Fruit fly (Drosophila melanogaster) whole organism, prepupa: Measurements from ENCODE around the gene CG42464.

Source experiments
- CG10631 ChIP-seq: fragments of 200-800 bp; sonication (Bioruptor generic); optimal IDR thresholded peaks from 2 replicates; lab custom pipeline; 2016; ENCODE audit warnings: missing biosample characterization, missing genetic modification characterization
- Ets96B ChIP-seq: fragments of 200-800 bp; optimal IDR thresholded peaks from 2 replicates; lab custom pipeline; 2019; ENCODE audit warnings: missing biosample characterization, mild to moderate bottlenecking, missing genetic modification characterization, moderate library complexity

DNA sequence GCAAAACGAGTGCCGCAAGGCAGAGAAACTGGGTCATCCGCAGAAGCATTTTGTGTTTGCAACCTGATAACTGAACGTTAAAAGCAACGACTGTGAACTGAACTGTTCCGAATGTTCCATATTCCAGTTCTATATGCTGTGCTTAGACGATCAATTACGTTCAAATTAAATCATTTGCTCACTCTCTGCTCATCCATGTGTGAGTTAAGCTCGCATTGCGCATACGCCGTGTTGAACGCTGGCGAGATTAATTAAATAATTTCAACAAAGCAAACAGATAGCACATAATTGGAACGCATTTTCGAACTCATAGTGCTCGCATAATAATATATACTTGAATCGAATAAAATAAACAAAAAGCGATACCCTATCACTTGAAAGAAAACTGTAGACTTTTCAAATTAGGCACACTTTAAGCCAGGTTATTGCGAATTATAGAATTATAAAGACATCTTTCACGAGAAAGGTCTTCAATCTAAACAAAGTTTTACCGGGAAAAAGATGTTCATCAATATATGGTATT is at the start of gene CG42464, which contains the start of gene CG10031:
- no peak for TF ChIP-seq Ets96B (tag; lab: Kevin White, UChicago)
- TF ChIP-seq CG10631: no peak
